Fruit fly (Drosophila melanogaster) whole organism, wandering third instar larva: ENCODE data around the gene Cpr67Fb.

ENCODE experiments used
- Abd-B ChIP-seq: fragments of >200 bp; optimal IDR thresholded peaks from 2 replicates; lab custom pipeline; 2017; ENCODE audit warnings: missing biosample characterization, missing genetic modification characterization
- CG9705 ChIP-seq: fragments of 200-800 bp; sonication (Bioruptor generic); optimal IDR thresholded peaks from 2 replicates; lab custom pipeline; 2018; ENCODE audit warnings: missing biosample characterization, mild to moderate bottlenecking, missing genetic modification characterization
- GATAd ChIP-seq: sonication (Bioruptor generic); optimal IDR thresholded peaks from 2 replicates; lab custom pipeline; 2016; ENCODE audit warnings: missing biosample characterization, missing genetic modification characterization
- Hr78 ChIP-seq: fragments of >200 bp; optimal IDR thresholded peaks from 2 replicates; lab custom pipeline; 2017; ENCODE audit warnings: missing biosample characterization, missing genetic modification characterization
- Jra ChIP-seq: sonication (Bioruptor generic); optimal IDR thresholded peaks from 2 replicates; lab custom pipeline; 2016; ENCODE audit warnings: missing biosample characterization, missing genetic modification characterization
- Mio ChIP-seq: sonication (Bioruptor generic); optimal IDR thresholded peaks from 2 replicates; lab custom pipeline; 2016; ENCODE audit warnings: missing biosample characterization, missing genetic modification characterization
- Myc ChIP-seq: fragments of >200 bp; optimal IDR thresholded peaks from 2 replicates; lab custom pipeline; 2017
- N ChIP-seq: fragments of >200 bp; optimal IDR thresholded peaks from 2 replicates; lab custom pipeline; 2018; ENCODE audit warnings: missing biosample characterization, missing external identifiers, missing genetic modification characterization
- dsf ChIP-seq: sonication (Bioruptor generic); optimal IDR thresholded peaks from 2 replicates; lab custom pipeline; 2016; ENCODE audit warnings: missing biosample characterization, missing genetic modification characterization, borderline replicate concordance
- h ChIP-seq: fragments of 200-800 bp; sonication (Bioruptor generic); optimal IDR thresholded peaks from 3 replicates; lab custom pipeline; 2016; ENCODE audit warnings: missing biosample characterization, mild to moderate bottlenecking, missing genetic modification characterization
- jim ChIP-seq: fragments of 175-275, 200-325 bp; sonication (Bioruptor generic); optimal IDR thresholded peaks from 2 replicates; lab custom pipeline; 2016; ENCODE audit warnings: missing biosample characterization, mild to moderate bottlenecking, missing genetic modification characterization
- lola ChIP-seq: fragments of >200 bp; optimal IDR thresholded peaks from 2 replicates; lab custom pipeline; 2017; ENCODE audit warnings: missing biosample characterization, missing genetic modification characterization
- pan ChIP-seq: fragments of >200 bp; optimal IDR thresholded peaks from 2 replicates; lab custom pipeline; 2017
- usp ChIP-seq: fragments of >200 bp; optimal IDR thresholded peaks from 2 replicates; lab custom pipeline; 2017; ENCODE audit warnings: missing biosample characterization, missing genetic modification characterization

DNA sequence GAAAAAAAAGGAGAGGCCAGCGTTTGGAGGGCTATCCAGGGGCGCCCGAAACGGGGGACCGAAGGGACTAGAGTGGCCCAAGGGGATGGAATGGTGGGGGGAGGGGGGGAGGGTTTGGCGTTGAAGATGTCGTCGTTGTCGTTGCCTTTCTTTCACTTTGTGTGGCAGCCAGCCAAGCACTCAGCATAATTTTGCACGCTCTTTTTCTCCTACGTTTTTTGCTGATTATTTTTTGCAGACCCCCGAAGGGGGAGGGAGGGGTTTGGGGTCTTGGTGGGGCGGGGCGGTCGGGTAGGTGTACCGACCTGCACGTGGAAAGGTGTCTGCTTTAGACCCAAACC is 40.9 kb upstream of the Cpr67Fb start:
- TF ChIP-seq Myc (lab: Kevin White, UChicago) (no peak), Jra (GFP tag; lab: Kevin White, UChicago) (no peak), Mio (no peak), N (GFP tag; lab: Kevin White, UChicago) (no peak), h (no peak), lola (GFP tag; lab: Kevin White, UChicago) (no peak), usp (GFP tag; lab: Kevin White, UChicago) (no peak), jim (no peak), Hr78 (no peak), CG9705 (no peak), Abd-B (GFP tag; lab: Kevin White, UChicago) (no peak), pan (no peak), GATAd (GFP tag; lab: Kevin White, UChicago) (no peak), dsf (no peak)
